Worm (Caenorhabditis elegans) whole organism, L3 larva: Measurements from ENCODE around the gene K09C8.8.

ENCODE experiments used
- elt-2 ChIP-seq: sonication (generic microtip); optimal IDR thresholded peaks from 2 replicates; lab custom pipeline; 2016; ENCODE audit warnings: missing genetic modification reagents, mild to moderate bottlenecking, missing genetic modification characterization, missing compliant biosample characterization
- mdl-1 ChIP-seq: fragments of 150-350 bp; optimal IDR thresholded peaks from 2 replicates; lab custom pipeline; 2014; ENCODE audit warnings: missing biosample characterization, missing genetic modification characterization
- ztf-4 ChIP-seq: fragments of 150-350 bp; optimal IDR thresholded peaks from 2 replicates; lab custom pipeline; 2014; ENCODE audit warnings: missing biosample characterization, missing genetic modification characterization

ce11 chrX:10932087-10932486 is 38.6 kb upstream of the K09C8.8 start:
- TF ChIP-seq ztf-4 (no peak), mdl-1 (no peak), elt-2 (tag; lab: Kevin White, UChicago) (no peak)
